Worm (Caenorhabditis elegans) whole organism, L3 larva: ENCODE measurements around the gene B0454.6.
A peak's percentile ranks its signal among the peaks of the same experiment; 100 is the strongest.

Experiments
- R02D3.7 ChIP-seq: fragments of 150-350 bp; optimal IDR thresholded peaks from 2 replicates; lab custom pipeline; 2014; ENCODE audit warnings: missing biosample characterization, missing genetic modification characterization
- ceh-28 ChIP-seq: fragments of 150-350 bp; optimal IDR thresholded peaks from 2 replicates; lab custom pipeline; 2014; ENCODE audit warnings: missing biosample characterization, missing genetic modification reagents, missing genetic modification characterization
- ceh-82 ChIP-seq: fragments of 150-350 bp; optimal IDR thresholded peaks from 2 replicates; lab custom pipeline; 2014; ENCODE audit warnings: missing biosample characterization, missing genetic modification characterization
- daf-12 ChIP-seq: fragments of 150-350 bp; optimal IDR thresholded peaks from 2 replicates; lab custom pipeline; 2014; ENCODE audit warnings: missing biosample characterization, missing genetic modification reagents, missing genetic modification characterization
- egl-27 ChIP-seq: sonication (generic microtip); optimal IDR thresholded peaks from 4 replicates; lab custom pipeline; 2017; ENCODE audit warnings: missing biosample characterization, missing genetic modification reagents, missing genetic modification characterization
- elt-2 ChIP-seq: sonication (generic microtip); optimal IDR thresholded peaks from 2 replicates; lab custom pipeline; 2016; ENCODE audit warnings: missing genetic modification reagents, mild to moderate bottlenecking, missing genetic modification characterization, missing compliant biosample characterization
- eor-1 ChIP-seq, 2 experiments: fragments of 150-350 bp; optimal IDR thresholded peaks; 2 replicates each; lab custom pipeline; 2014 to 2018; ENCODE audit warnings: missing biosample characterization in 2 of 2, missing genetic modification characterization in 2 of 2
- fkh-2 ChIP-seq: fragments of 150-350 bp; optimal IDR thresholded peaks from 2 replicates; lab custom pipeline; 2014; ENCODE audit warnings: missing biosample characterization, missing genetic modification reagents, missing genetic modification characterization
- hmg-11 ChIP-seq: sonication (generic microtip); optimal IDR thresholded peaks from 2 replicates; lab custom pipeline; 2016; ENCODE audit warnings: missing genetic modification characterization, missing compliant biosample characterization
- jun-1 ChIP-seq: fragments of 150-350 bp; optimal IDR thresholded peaks from 2 replicates; lab custom pipeline; 2014; ENCODE audit warnings: missing biosample characterization, missing genetic modification reagents, missing genetic modification characterization
- lin-15B ChIP-seq: fragments of 150-350 bp; optimal IDR thresholded peaks from 2 replicates; lab custom pipeline; 2014; ENCODE audit warnings: missing biosample characterization, missing genetic modification characterization
- lsy-12 ChIP-seq: sonication (generic microtip); optimal IDR thresholded peaks from 2 replicates; lab custom pipeline; 2016; ENCODE audit warnings: mild to moderate bottlenecking, missing genetic modification characterization, missing compliant biosample characterization
- mml-1 ChIP-seq: fragments of 150-350 bp; sonication (generic microtip); optimal IDR thresholded peaks from 3 replicates; lab custom pipeline; 2014; ENCODE audit warnings: missing biosample characterization, missing genetic modification characterization
- nfya-1 ChIP-seq: sonication (generic microtip); optimal IDR thresholded peaks from 2 replicates; lab custom pipeline; 2017; ENCODE audit warnings: missing genetic modification characterization, mild to moderate bottlenecking, missing compliant biosample characterization, antibody characterized with exemption, moderate library complexity; ENCODE audit not compliant: insufficient read depth
- nhr-237 ChIP-seq: fragments of 150-350 bp; optimal IDR thresholded peaks from 2 replicates; lab custom pipeline; 2014; ENCODE audit warnings: missing biosample characterization, missing genetic modification characterization
- nhr-67 ChIP-seq: fragments of 150-350 bp; optimal IDR thresholded peaks from 2 replicates; lab custom pipeline; 2014; ENCODE audit warnings: missing biosample characterization, missing genetic modification characterization
- nhr-76 ChIP-seq: fragments of 150-350 bp; sonication (generic microtip); optimal IDR thresholded peaks from 5 replicates; lab custom pipeline; 2014; ENCODE audit warnings: missing biosample characterization, missing genetic modification characterization
- pha-4 ChIP-seq: fragments of 150-350 bp; optimal IDR thresholded peaks from 2 replicates; lab custom pipeline; 2014; ENCODE audit warnings: missing biosample characterization, missing genetic modification reagents, missing genetic modification characterization
- pqm-1 ChIP-seq: fragments of 150-350 bp; optimal IDR thresholded peaks from 2 replicates; lab custom pipeline; 2017; ENCODE audit warnings: missing biosample characterization, missing genetic modification characterization, inconsistent platforms
- sea-2 ChIP-seq: fragments of 150-350 bp; sonication (generic microtip); optimal IDR thresholded peaks from 4 replicates; lab custom pipeline; 2014; ENCODE audit warnings: missing biosample characterization, missing genetic modification reagents, missing genetic modification characterization
- skn-1 ChIP-seq: fragments of 150-350 bp; optimal IDR thresholded peaks from 2 replicates; lab custom pipeline; 2014; ENCODE audit warnings: missing biosample characterization, missing genetic modification characterization
- snpc-4 ChIP-seq: fragments of 150-350 bp; optimal IDR thresholded peaks from 2 replicates; lab custom pipeline; 2014; ENCODE audit warnings: missing biosample characterization, missing genetic modification characterization
- tbx-2 ChIP-seq: sonication (generic microtip); optimal IDR thresholded peaks from 2 replicates; lab custom pipeline; 2016; ENCODE audit warnings: mild to moderate bottlenecking, missing genetic modification characterization, missing compliant biosample characterization
- unc-62 ChIP-seq: fragments of 150-350 bp; sonication (generic microtip); optimal IDR thresholded peaks from 4 replicates; lab custom pipeline; 2014; ENCODE audit warnings: missing biosample characterization, missing genetic modification reagents, missing genetic modification characterization
- ztf-11 ChIP-seq: fragments of 150-350 bp; optimal IDR thresholded peaks from 2 replicates; lab custom pipeline; 2014; ENCODE audit warnings: missing biosample characterization, missing genetic modification characterization

The B0454.6 gene

ce11 chrII:3062222-3062621 is 29.6 kb downstream of the B0454.6 start:
- TF ChIP-seq ceh-82 (tag; lab: Kevin White, UChicago) (no peak), nfya-1 (tag; lab: Kevin White, UChicago) (peak; percentile 27), pqm-1 (tag; lab: Kevin White, UChicago) (peak; percentile 17), ztf-11 (no peak), pha-4 (tag; lab: Kevin White, UChicago) (peak; percentile 36), elt-2 (tag; lab: Kevin White, UChicago) (peak; percentile 69), ceh-28 (tag; lab: Kevin White, UChicago) (peak; percentile 81)

ce11 chrII:3062876-3063275 is 30.3 kb downstream of the B0454.6 start:
- TF ChIP-seq ceh-82 (tag; lab: Kevin White, UChicago) (no peak), ceh-28 (tag; lab: Kevin White, UChicago) (peak; percentile 82)

ce11 chrII:3063366-3063765 is 30.8 kb downstream of the B0454.6 start:
- TF ChIP-seq ceh-28 (tag; lab: Kevin White, UChicago) (peak; percentile 98), tbx-2 (tag; lab: Kevin White, UChicago) (no peak)

- peak; percentile 96 for TF ChIP-seq ceh-28 (tag; lab: Kevin White, UChicago)
- no peak for TF ChIP-seq unc-62 (GFP tag; lab: Kevin White, UChicago)
- TF ChIP-seq mml-1 (tag; lab: Kevin White, UChicago), result no peak
- no peak for TF ChIP-seq snpc-4 (tag; lab: Kevin White, UChicago)
Observed at ce11 chrII:3063984-3064383, 31.4 kb downstream of the B0454.6 start.

ce11 chrII:3064631-3065030 is 32.1 kb downstream of the B0454.6 start:
- TF ChIP-seq ceh-28 (tag; lab: Kevin White, UChicago) (peak; percentile 97), nhr-76 (tag; lab: Kevin White, UChicago) (no peak)

- TF ChIP-seq lsy-12 (tag; lab: Kevin White, UChicago) (no peak), nhr-76 (tag; lab: Kevin White, UChicago) (no peak), sea-2 (GFP tag; lab: Kevin White, UChicago) (no peak), nhr-67 (tag; lab: Kevin White, UChicago) (no peak), nhr-237 (tag; lab: Kevin White, UChicago) (no peak), pha-4 (tag; lab: Kevin White, UChicago) (no peak), lin-15B (tag; lab: Kevin White, UChicago) (no peak), hmg-11 (no peak), daf-12 (tag; lab: Kevin White, UChicago) (no peak), R02D3.7 (tag; lab: Kevin White, UChicago) (no peak), jun-1 (tag; lab: Kevin White, UChicago) (no peak), skn-1 (no peak), ceh-28 (tag; lab: Kevin White, UChicago) (no peak)
- TF ChIP-seq, all 47 proteins: peak for 0
Observed at ce11 chrII:3065086-3065485, 32.5 kb downstream of the B0454.6 start.

- TF ChIP-seq sea-2 (GFP tag; lab: Kevin White, UChicago), result no peak
- peak; percentile 78 for TF ChIP-seq ceh-28 (tag; lab: Kevin White, UChicago)
Observed at ce11 chrII:3066401-3066800, 33.8 kb downstream of the B0454.6 start.

- TF ChIP-seq eor-1 (tag; optimal IDR thresholded peaks at IDR 0.05; lab: Kevin White, UChicago) (no peak), sea-2 (GFP tag; lab: Kevin White, UChicago) (no peak), ceh-28 (tag; lab: Kevin White, UChicago) (peak; percentile 95), fkh-2 (tag; lab: Kevin White, UChicago) (no peak), egl-27 (tag; lab: Kevin White, UChicago) (no peak)
Observed at ce11 chrII:3067447-3067846, 34.9 kb downstream of the B0454.6 start.
